Fruit fly (Drosophila melanogaster) whole organism, embryonic: ENCODE measurements around the gene CG15014.
A peak's percentile ranks its signal among the peaks of the same experiment; 100 is the strongest.

ENCODE experiments used
- CG15073 ChIP-seq: fragments of 200-800 bp; sonication (Bioruptor generic); optimal IDR thresholded peaks from 2 replicates; lab custom pipeline; 2016; ENCODE audit warnings: missing biosample characterization, missing genetic modification characterization
- CG16863 ChIP-seq: fragments of 200-800 bp; sonication (Bioruptor generic); optimal IDR thresholded peaks from 3 replicates; lab custom pipeline; 2016; ENCODE audit warnings: missing biosample characterization, missing genetic modification characterization
- CG2712 ChIP-seq: fragments of 200-800 bp; optimal IDR thresholded peaks from 3 replicates; lab custom pipeline; 2019; ENCODE audit warnings: missing biosample characterization, mild to moderate bottlenecking, missing genetic modification characterization, moderate library complexity
- CG4617 ChIP-seq: fragments of 200-800 bp; sonication (Bioruptor generic); optimal IDR thresholded peaks from 3 replicates; lab custom pipeline; 2016; ENCODE audit warnings: missing biosample characterization, missing genetic modification characterization, borderline replicate concordance
- CG5180 ChIP-seq: fragments of 200-800 bp; sonication (Bioruptor generic); optimal IDR thresholded peaks from 3 replicates; lab custom pipeline; 2017; ENCODE audit warnings: missing biosample characterization, missing genetic modification characterization, mild to moderate bottlenecking, moderate library complexity, missing genetic modification reagents
- CG6175 ChIP-seq: fragments of 200-800 bp; sonication (Bioruptor generic); IDR thresholded peaks from 3 replicates; pipeline ENCODE4 v1.3.6; 2022; ENCODE audit warnings: missing biosample characterization, missing genetic modification characterization
- CG6254 ChIP-seq: fragments of 200-800 bp; sonication (Bioruptor generic); optimal IDR thresholded peaks from 3 replicates; lab custom pipeline; 2017; ENCODE audit warnings: mild to moderate bottlenecking, missing biosample characterization, missing genetic modification reagents, missing genetic modification characterization
- CG6272 ChIP-seq: fragments of 200-800 bp; sonication (Bioruptor generic); IDR thresholded peaks from 2 replicates; pipeline ENCODE4 v1.3.6; 2022; ENCODE audit warnings: missing biosample characterization, missing genetic modification characterization
- CG6654 ChIP-seq: fragments of 200-800 bp; sonication (Bioruptor generic); optimal IDR thresholded peaks from 2 replicates; lab custom pipeline; 2017; ENCODE audit warnings: missing biosample characterization, mild to moderate bottlenecking, missing genetic modification characterization
- CG9609 ChIP-seq: fragments of 200-800 bp; sonication (Bioruptor generic); optimal IDR thresholded peaks from 3 replicates; lab custom pipeline; 2016; ENCODE audit warnings: missing biosample characterization, missing genetic modification characterization
- CG9876 ChIP-seq: fragments of 200-800 bp; sonication (Bioruptor generic); optimal IDR thresholded peaks from 2 replicates; lab custom pipeline; 2016; ENCODE audit warnings: missing biosample characterization, missing genetic modification characterization
- CkIIα-i1 ChIP-seq: fragments of 200-800 bp; sonication (Bioruptor generic); IDR thresholded peaks from 2 replicates; pipeline ENCODE4 v1.3.6; 2022; ENCODE audit warnings: missing biosample characterization, missing genetic modification characterization
- Dfd ChIP-seq, 2 experiments: fragments of >200 bp; optimal IDR thresholded peaks; 2 replicates each; lab custom pipeline; 2017; ENCODE audit warnings: missing biosample characterization in 2 of 2, missing genetic modification characterization in 2 of 2
- Drgx ChIP-seq: fragments of 200-800 bp; sonication (Bioruptor generic); IDR thresholded peaks from 2 replicates; pipeline ENCODE4 v1.3.6; 2022; ENCODE audit warnings: missing biosample characterization, missing genetic modification characterization
- Elba2 ChIP-seq: fragments of 200-800 bp; sonication (Bioruptor generic); optimal IDR thresholded peaks from 3 replicates; lab custom pipeline; 2016; ENCODE audit warnings: missing biosample characterization, missing genetic modification characterization
- Ets65A ChIP-seq: fragments of 200-800 bp; sonication (Bioruptor generic); peaks from one replicate; lab custom pipeline; 2016; ENCODE audit warnings: missing biosample characterization, missing genetic modification characterization
- HHEX ChIP-seq: fragments of 200-800 bp; sonication (Bioruptor generic); optimal IDR thresholded peaks from 3 replicates; lab custom pipeline; 2017; ENCODE audit warnings: missing biosample characterization, mild to moderate bottlenecking, missing genetic modification characterization, missing genetic modification reagents
- Hr78 ChIP-seq, 2 experiments: fragments of 200-800 bp in 1 of 2; fragments of >200 bp in 1 of 2; sonication (Bioruptor generic) in 1 of 2; optimal IDR thresholded peaks; 2 replicates each; lab custom pipeline; 2017 to 2019; ENCODE audit warnings: missing biosample characterization in 2 of 2, missing genetic modification characterization in 2 of 2, mild to moderate bottlenecking in 1 of 2, moderate library complexity in 1 of 2
- Lpt ChIP-seq: fragments of >200 bp; optimal IDR thresholded peaks from 2 replicates; lab custom pipeline; 2018; ENCODE audit warnings: missing biosample characterization, missing genetic modification characterization
- Opbp ChIP-seq: fragments of 200-800 bp; sonication (Bioruptor generic); IDR thresholded peaks from 3 replicates; pipeline ENCODE4 v1.3.6; 2022; ENCODE audit warnings: missing biosample characterization, missing genetic modification characterization; ENCODE audit not compliant: partially characterized antibody
- Poxn ChIP-seq: fragments of 200-800 bp; sonication (Bioruptor generic); IDR thresholded peaks from 2 replicates; pipeline ENCODE4 v1.3.6; 2022; ENCODE audit warnings: missing biosample characterization, missing genetic modification characterization
- Sox102F ChIP-seq: fragments of 200-800 bp; sonication (Bioruptor generic); optimal IDR thresholded peaks from 2 replicates; lab custom pipeline; 2018; ENCODE audit warnings: missing biosample characterization, mild to moderate bottlenecking, missing genetic modification characterization, moderate library complexity
- TFAM ChIP-seq: fragments of 200-800 bp; sonication (Bioruptor generic); optimal IDR thresholded peaks from 2 replicates; lab custom pipeline; 2017; ENCODE audit warnings: missing biosample characterization, missing genetic modification characterization, inconsistent platforms
- Tbp ChIP-seq: fragments of >200 bp; optimal IDR thresholded peaks from 2 replicates; lab custom pipeline; 2018; ENCODE audit warnings: missing biosample characterization, missing genetic modification characterization
- Trl ChIP-seq, 3 experiments: fragments of >200 bp in 2 of 3; fragments of 200-800 bp in 1 of 3; sonication (Bioruptor generic) in 1 of 3; optimal IDR thresholded peaks; 2 replicates in 1 of 3; 3 replicates in 2 of 3; lab custom pipeline; 2016 to 2017; ENCODE audit warnings: missing biosample characterization in 1 of 3, missing genetic modification characterization in 1 of 3
- bsh ChIP-seq, 2 experiments: fragments of 200-800 bp; sonication (Bioruptor generic); optimal IDR thresholded peaks; 2 replicates each; lab custom pipeline; 2017 to 2018; ENCODE audit warnings: mild to moderate bottlenecking in 2 of 2, missing biosample characterization in 2 of 2, missing genetic modification characterization in 2 of 2, moderate library complexity in 1 of 2
- ci ChIP-seq: fragments of 200-800 bp; sonication (Bioruptor generic); IDR thresholded peaks from 3 replicates; pipeline ENCODE4 v1.3.6; 2022; ENCODE audit warnings: missing biosample characterization, missing genetic modification characterization
- dysf ChIP-seq: fragments of 200-800 bp; sonication (Bioruptor generic); IDR thresholded peaks from 3 replicates; pipeline ENCODE4 v1.3.6; 2022; ENCODE audit warnings: missing biosample characterization, missing genetic modification characterization
- fru ChIP-seq: fragments of >200 bp; optimal IDR thresholded peaks from 2 replicates; lab custom pipeline; 2017
- ftz-f1 ChIP-seq: fragments of 200-800 bp; sonication (Bioruptor generic); optimal IDR thresholded peaks from 2 replicates; lab custom pipeline; 2016; ENCODE audit warnings: missing biosample characterization, missing genetic modification characterization
- gem ChIP-seq: fragments of 200-800 bp; sonication (Bioruptor generic); optimal IDR thresholded peaks from 2 replicates; lab custom pipeline; 2019; ENCODE audit warnings: missing biosample characterization, mild to moderate bottlenecking, missing genetic modification characterization, moderate library complexity
- lab ChIP-seq: fragments of 200-800 bp; sonication (Bioruptor generic); optimal IDR thresholded peaks from 3 replicates; lab custom pipeline; 2017; ENCODE audit warnings: missing biosample characterization, missing genetic modification characterization, mild to moderate bottlenecking, moderate library complexity, missing genetic modification reagents
- nerfin-2 ChIP-seq: fragments of 200-800 bp; sonication (Bioruptor generic); IDR thresholded peaks from 2 replicates; pipeline ENCODE4 v1.3.6; 2022; ENCODE audit warnings: missing biosample characterization, missing genetic modification characterization; ENCODE audit not compliant: partially characterized antibody
- nom ChIP-seq: fragments of 200-800 bp; sonication (Bioruptor generic); optimal IDR thresholded peaks from 2 replicates; lab custom pipeline; 2017; ENCODE audit warnings: missing biosample characterization, missing genetic modification characterization, mild to moderate bottlenecking, moderate library complexity, missing genetic modification reagents
- pho ChIP-seq: fragments of 200-800 bp; sonication (Bioruptor generic); optimal IDR thresholded peaks from 2 replicates; lab custom pipeline; 2016; ENCODE audit warnings: missing biosample characterization, missing genetic modification characterization
- sd ChIP-seq: fragments of 200-800 bp; sonication (Bioruptor generic); optimal IDR thresholded peaks from 3 replicates; lab custom pipeline; 2018; ENCODE audit warnings: missing biosample characterization, mild to moderate bottlenecking, missing genetic modification characterization, moderate library complexity
- sens ChIP-seq: fragments of 200-800 bp; sonication (Bioruptor generic); peaks from one replicate; lab custom pipeline; 2016; ENCODE audit warnings: missing biosample characterization, missing genetic modification characterization
- tap ChIP-seq: fragments of 200-800 bp; optimal IDR thresholded peaks from 3 replicates; lab custom pipeline; 2019; ENCODE audit warnings: missing biosample characterization, mild to moderate bottlenecking, missing genetic modification characterization, moderate library complexity
- tgo ChIP-seq: fragments of 200-800 bp; sonication (Bioruptor generic); IDR thresholded peaks from 3 replicates; pipeline ENCODE4 v1.3.6; 2022; ENCODE audit warnings: missing biosample characterization, missing genetic modification characterization
- wek ChIP-seq: fragments of 200-800 bp; sonication (Bioruptor generic); optimal IDR thresholded peaks from 3 replicates; lab custom pipeline; 2018; ENCODE audit warnings: missing biosample characterization, mild to moderate bottlenecking, missing genetic modification characterization, moderate library complexity

Gene CG15014

dm6 chr3L:4304244-4304959 lies 17.7 kb downstream of the CG15014 start (continued):
- TF ChIP-seq CG6175 (GFP tag; lab: Robert Waterston, UW) = no peak
- TF ChIP-seq Poxn (GFP tag; lab: Robert Waterston, UW) = no peak
- TF ChIP-seq ci (GFP tag; lab: Robert Waterston, UW) = 0 out of 3 replicates have a peak, but pooled peaks have one; percentile 8
- TF ChIP-seq Ets65A (GFP tag; lab: Kevin White, UChicago) = peak; percentile 85
- no peak for TF ChIP-seq CG15073
- peak; percentile 95 for TF ChIP-seq Drgx (GFP tag; lab: Robert Waterston, UW)
- TF ChIP-seq Hr78 (GFP tag; optimal IDR thresholded peaks at IDR 0.05; lab: Kevin White, UChicago) = no peak
- no peak for TF ChIP-seq HHEX
- peak; percentile 25 for TF ChIP-seq nom (GFP tag; lab: Kevin White, UChicago)
- TF ChIP-seq CG5180 (GFP tag; lab: Kevin White, UChicago) = no peak
- no peak for TF ChIP-seq wek (GFP tag; lab: Kevin White, UChicago)
- TF ChIP-seq Dfd (GFP tag; optimal IDR thresholded peaks at IDR 0.05; lab: Kevin White, UChicago) = no peak
- no peak for TF ChIP-seq sd (tag; lab: Kevin White, UChicago)
- no peak for TF ChIP-seq lab (GFP tag; lab: Kevin White, UChicago)
- no peak for TF ChIP-seq CG16863 (GFP tag; lab: Kevin White, UChicago)
- no peak for TF ChIP-seq CG6272 (GFP tag; lab: Robert Waterston, UW)
- TF ChIP-seq CG6254 (GFP tag; lab: Kevin White, UChicago) = no peak
- TF ChIP-seq bsh (GFP tag; optimal IDR thresholded peaks at IDR 0.05; lab: Kevin White, UChicago) = peak in 1 of 2 experiments; percentile 31
- TF ChIP-seq CkIIα-i1 (GFP tag; lab: Robert Waterston, UW) = no peak
- TF ChIP-seq Trl (optimal IDR thresholded peaks at IDR 0.05; lab: Kevin White, UChicago) = no peak
- no peak for TF ChIP-seq Trl (GFP tag; optimal IDR thresholded peaks at IDR 0.05; lab: Kevin White, UChicago)
- no peak for TF ChIP-seq CG6654 (GFP tag; lab: Kevin White, UChicago)
- TF ChIP-seq fru (lab: Kevin White, UChicago) = no peak
- TF ChIP-seq TFAM (GFP tag; lab: Kevin White, UChicago) = no peak
- TF ChIP-seq CG9609 (GFP tag; lab: Kevin White, UChicago) = no peak
- TF ChIP-seq Opbp (GFP tag; lab: Robert Waterston, UW) = no peak
- no peak for TF ChIP-seq pho
- TF ChIP-seq CG9876 = no peak
- no peak for TF ChIP-seq tgo (GFP tag; lab: Robert Waterston, UW)
- TF ChIP-seq gem (tag; lab: Kevin White, UChicago) = peak; percentile 16
- no peak for TF ChIP-seq tap
- TF ChIP-seq CG4617 (GFP tag; lab: Kevin White, UChicago) = no peak
- TF ChIP-seq nerfin-2 = no peak
- TF ChIP-seq Sox102F (GFP tag; lab: Kevin White, UChicago) = peak; percentile 0
- 0 out of 3 replicates have a peak, but pooled peaks have one; percentile 21 for TF ChIP-seq dysf
- TF ChIP-seq ftz-f1 (GFP tag; lab: Kevin White, UChicago) = no peak
- peak; percentile 85 for TF ChIP-seq sens (GFP tag; lab: Kevin White, UChicago)
- peak; percentile 33 for TF ChIP-seq CG2712 (tag; lab: Kevin White, UChicago)
- TF ChIP-seq Elba2 (GFP tag; lab: Kevin White, UChicago) = no peak
- no peak for TF ChIP-seq Lpt (GFP tag; lab: Kevin White, UChicago)
- no peak for TF ChIP-seq Tbp (GFP tag; lab: Kevin White, UChicago)
